Fruit fly (Drosophila melanogaster) Kc167 (cell line): Measurements from ENCODE around the gene Proc-R.

Experiments used
- Myc ChIP-seq: fragments of >200 bp; optimal IDR thresholded peaks from 2 replicates; lab custom pipeline; 2017; ENCODE audit warnings: missing external identifiers
- Sin3A ChIP-seq: fragments of >200 bp; optimal IDR thresholded peaks from 2 replicates; lab custom pipeline; 2018; ENCODE audit warnings: missing external identifiers
- h ChIP-seq: fragments of >200 bp; optimal IDR thresholded peaks from 3 replicates; lab custom pipeline; 2018; ENCODE audit warnings: missing external identifiers
- insv ChIP-seq: fragments of >200 bp; optimal IDR thresholded peaks from 3 replicates; lab custom pipeline; 2018; ENCODE audit warnings: missing external identifiers
- psq ChIP-seq: fragments of >200 bp; optimal IDR thresholded peaks from 2 replicates; lab custom pipeline; 2017; ENCODE audit warnings: missing external identifiers
- ttk ChIP-seq: sonication (Bioruptor generic); optimal IDR thresholded peaks from 2 replicates; lab custom pipeline; 2017; ENCODE audit warnings: missing external identifiers

Proc-R gene

DNA sequence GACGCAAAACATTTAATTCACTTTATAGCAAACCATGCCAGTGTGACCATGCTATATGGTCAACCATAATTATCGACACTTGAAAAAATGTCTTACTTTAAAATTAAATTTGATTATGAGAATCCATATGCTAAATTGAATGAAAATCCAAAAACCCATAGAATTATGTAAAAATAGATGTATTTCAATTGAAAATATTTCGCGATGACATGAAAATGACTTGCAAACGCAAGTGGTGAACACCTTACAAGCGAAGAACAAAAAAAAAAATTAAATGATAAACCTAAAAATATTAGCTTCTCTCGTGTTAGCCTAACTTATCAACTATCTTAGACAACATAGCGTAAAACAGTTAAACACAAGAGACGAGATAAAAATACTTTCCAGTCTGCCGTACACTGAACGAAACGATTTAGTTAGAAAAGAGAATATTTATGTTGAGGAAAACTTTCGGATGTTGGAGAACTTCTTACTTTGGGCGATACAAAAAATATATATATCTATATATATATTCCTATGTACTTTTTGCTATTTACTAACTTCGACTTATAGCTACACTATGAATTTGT is 27.8 kb upstream of the Proc-R start:
- TF ChIP-seq insv: no peak
- TF ChIP-seq Sin3A (lab: Kevin White, UChicago): no peak
- TF ChIP-seq h (lab: Kevin White, UChicago): no peak
- no peak for TF ChIP-seq Myc (lab: Kevin White, UChicago)
- no peak for TF ChIP-seq psq (lab: Kevin White, UChicago)
- no peak for TF ChIP-seq ttk (lab: Kevin White, UChicago)

- TF ChIP-seq ttk (lab: Kevin White, UChicago) (no peak), Sin3A (lab: Kevin White, UChicago) (no peak), insv (no peak), h (lab: Kevin White, UChicago) (no peak), psq (lab: Kevin White, UChicago) (no peak), Myc (lab: Kevin White, UChicago) (no peak)
These were observed 23.2 kb upstream of the Proc-R start for dm6 chrX:4684444-4684924.

- TF ChIP-seq Sin3A (lab: Kevin White, UChicago): no peak
- TF ChIP-seq insv: no peak
- no peak for TF ChIP-seq Myc (lab: Kevin White, UChicago)
- no peak for TF ChIP-seq psq (lab: Kevin White, UChicago)
- no peak for TF ChIP-seq ttk (lab: Kevin White, UChicago)
- no peak for TF ChIP-seq h (lab: Kevin White, UChicago)
These were observed 21.6 kb upstream of the Proc-R start for dm6 chrX:4686150-4686549.

dm6 chrX:4686723-4687122 is 21.0 kb upstream of the Proc-R start, which contains the start of gene Pp2C1:
Gene Pp2C1 (minus strand): TSS chrX:4686903.
- TF ChIP-seq h (lab: Kevin White, UChicago) (no peak), ttk (lab: Kevin White, UChicago) (no peak), Sin3A (lab: Kevin White, UChicago) (no peak)

DNA sequence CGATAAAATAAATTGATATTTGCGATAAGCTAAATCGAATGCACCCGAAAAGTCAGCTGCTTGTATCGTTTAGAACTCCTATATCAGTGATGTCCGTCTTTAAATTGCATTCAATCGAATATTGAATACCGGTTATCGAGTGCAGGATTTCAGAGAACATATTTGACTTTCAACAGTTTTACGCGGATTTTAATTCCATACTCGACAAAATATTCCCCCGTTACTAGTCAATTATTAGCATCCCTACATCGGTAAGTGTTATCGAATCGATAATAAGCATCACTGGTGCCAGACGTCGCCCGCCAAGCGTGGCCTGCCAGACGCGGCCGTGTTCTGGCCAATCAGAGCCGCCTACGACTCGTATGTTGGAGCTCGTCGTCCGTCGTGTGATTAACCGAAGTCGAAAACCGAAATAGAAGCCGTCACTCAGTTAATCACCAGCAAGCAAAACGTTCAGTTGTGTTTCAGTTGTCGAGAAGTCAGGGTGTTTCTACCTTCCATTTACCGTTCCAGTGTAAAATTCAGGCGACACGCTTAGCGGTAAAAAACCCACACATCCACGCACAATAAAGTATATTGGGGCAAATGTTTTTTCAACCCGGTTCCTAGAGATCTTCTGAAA is 19.8 kb upstream of the Proc-R start, which contains the start of gene ctp:
TSS of gene ctp (plus strand) at position 23 of the 622 bp plus-strand sequence.
- TF ChIP-seq psq (lab: Kevin White, UChicago): peak; percentile 95
- no peak for TF ChIP-seq Sin3A (lab: Kevin White, UChicago)
- TF ChIP-seq insv: no peak

DNA sequence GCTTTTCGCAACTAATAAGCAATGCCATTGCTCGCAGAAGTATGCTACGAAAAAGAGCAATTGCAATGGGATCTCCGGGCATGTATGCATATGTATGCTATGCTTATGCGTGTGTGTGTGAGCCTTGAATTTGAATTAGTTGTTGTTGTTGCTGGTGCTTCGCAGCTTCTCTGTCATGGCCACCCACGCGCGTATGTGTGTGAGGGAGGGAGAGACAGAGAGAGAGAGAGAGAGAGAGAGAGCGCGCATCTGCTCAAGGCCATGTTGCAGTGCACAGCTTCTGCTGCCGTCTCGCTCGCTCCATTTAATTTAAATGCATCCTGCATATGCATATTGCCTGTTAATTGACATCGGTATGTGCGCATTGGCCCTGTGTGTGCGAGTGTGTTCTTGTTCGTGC is 16.9 kb upstream of the Proc-R start:
- TF ChIP-seq h (lab: Kevin White, UChicago) (no peak), psq (lab: Kevin White, UChicago) (no peak), Sin3A (lab: Kevin White, UChicago) (no peak), insv (no peak), Myc (lab: Kevin White, UChicago) (no peak), ttk (lab: Kevin White, UChicago) (no peak)

DNA sequence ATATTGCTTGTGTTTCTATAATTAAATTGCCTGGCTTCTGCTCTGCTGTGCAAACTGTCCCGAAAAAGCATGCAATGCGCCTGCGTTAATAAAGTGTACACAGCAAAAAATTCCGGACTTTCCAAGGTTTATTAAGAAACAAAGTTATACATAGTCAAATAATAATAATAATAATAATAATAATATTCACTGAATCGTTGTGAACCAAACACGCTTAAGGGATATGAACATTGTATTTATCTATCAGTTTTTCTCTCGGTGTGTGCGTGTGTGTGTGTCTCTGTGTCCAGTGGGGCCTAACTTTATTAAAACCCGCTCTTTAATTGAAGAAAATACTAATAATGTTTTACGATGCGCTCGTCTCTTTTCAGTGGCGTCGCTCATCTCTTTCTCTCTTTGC is 16.5 kb upstream of the Proc-R start:
- TF ChIP-seq Sin3A (lab: Kevin White, UChicago): no peak
- TF ChIP-seq psq (lab: Kevin White, UChicago): no peak
- no peak for TF ChIP-seq h (lab: Kevin White, UChicago)
- no peak for TF ChIP-seq Myc (lab: Kevin White, UChicago)
- no peak for TF ChIP-seq ttk (lab: Kevin White, UChicago)
- TF ChIP-seq insv: no peak

DNA sequence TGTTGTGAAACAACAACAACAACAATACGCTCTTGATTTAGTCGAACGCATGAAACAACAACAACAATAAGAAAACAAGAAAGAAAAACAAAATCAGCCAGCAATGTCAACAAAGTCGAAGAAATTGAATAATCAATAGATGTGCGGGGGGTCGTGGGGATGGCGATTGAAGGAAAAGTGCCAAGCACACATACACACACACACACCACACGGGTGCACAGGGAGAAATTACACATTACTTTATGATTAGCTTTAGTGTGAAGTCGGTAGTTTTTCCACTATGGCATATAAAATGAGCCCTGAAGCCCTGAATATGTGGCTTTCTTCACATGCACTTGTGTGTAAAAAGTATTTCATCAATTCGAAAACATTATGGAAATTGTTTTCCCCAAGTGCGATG is 14.8 kb upstream of the Proc-R start:
- TF ChIP-seq psq (lab: Kevin White, UChicago): no peak
- no peak for TF ChIP-seq ttk (lab: Kevin White, UChicago)
- no peak for TF ChIP-seq insv
- TF ChIP-seq h (lab: Kevin White, UChicago): no peak

DNA sequence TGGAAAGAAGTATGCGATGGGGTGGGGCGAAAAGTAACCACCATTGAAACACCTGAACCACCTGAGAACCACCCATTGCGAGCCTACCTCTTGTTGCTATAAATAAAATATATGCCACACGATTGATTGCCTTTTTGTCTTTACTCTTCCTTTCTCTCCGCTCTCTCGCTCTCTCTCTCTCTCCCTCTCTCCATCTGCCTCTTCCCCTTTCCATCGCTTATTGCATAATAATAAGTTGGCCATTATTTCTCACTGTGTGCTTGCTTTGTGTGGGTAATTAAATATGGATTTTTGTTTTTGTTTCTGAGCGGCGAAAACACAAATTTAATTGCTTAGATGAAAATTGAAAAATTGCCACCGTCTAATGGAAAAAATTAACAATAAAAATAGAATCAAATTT is 13.6 kb upstream of the Proc-R start:
- TF ChIP-seq Sin3A (lab: Kevin White, UChicago) (no peak), ttk (lab: Kevin White, UChicago) (no peak), Myc (lab: Kevin White, UChicago) (no peak), insv (no peak), h (lab: Kevin White, UChicago) (no peak), psq (lab: Kevin White, UChicago) (no peak)

DNA sequence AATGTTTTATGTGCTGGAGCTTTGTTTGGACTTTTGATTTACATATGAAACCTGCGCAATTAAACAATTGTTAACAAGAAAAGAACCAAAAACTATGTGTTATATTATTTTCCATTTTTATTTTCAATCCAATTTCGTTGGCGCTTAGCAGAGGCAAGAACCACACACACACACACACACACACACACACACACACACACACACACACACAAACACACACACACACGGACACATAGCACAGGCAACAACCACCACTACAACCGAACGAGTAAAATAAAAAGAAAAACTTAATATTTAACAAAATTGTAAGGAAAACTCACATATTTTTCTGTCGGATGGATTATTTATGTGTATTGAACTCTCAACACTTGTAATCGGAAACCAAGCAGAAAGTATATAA is 8.3 kb upstream of the Proc-R start:
- TF ChIP-seq ttk (lab: Kevin White, UChicago) (no peak), h (lab: Kevin White, UChicago) (no peak), Sin3A (lab: Kevin White, UChicago) (no peak), psq (lab: Kevin White, UChicago) (no peak), Myc (lab: Kevin White, UChicago) (no peak), insv (no peak)

DNA sequence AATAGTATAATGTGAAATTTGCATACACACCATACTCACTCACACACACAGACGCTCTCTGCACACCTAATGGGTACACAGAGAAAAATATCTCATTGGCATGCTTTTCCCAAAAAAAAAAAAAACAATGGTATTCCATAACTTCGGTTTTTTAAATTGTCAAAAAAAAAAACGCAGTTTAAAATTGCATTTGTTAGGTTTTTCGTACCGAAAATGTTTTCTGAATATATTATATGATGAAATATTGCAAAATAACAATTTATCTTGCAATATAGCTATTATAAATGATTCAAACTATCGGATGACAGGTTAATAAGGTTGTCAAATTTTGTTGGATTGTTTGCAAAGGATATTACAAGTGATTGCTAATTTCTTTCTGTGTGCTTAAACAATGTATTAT is 7.9 kb upstream of the Proc-R start:
- TF ChIP-seq Sin3A (lab: Kevin White, UChicago) (no peak), psq (lab: Kevin White, UChicago) (no peak), ttk (lab: Kevin White, UChicago) (no peak), insv (no peak), Myc (lab: Kevin White, UChicago) (no peak), h (lab: Kevin White, UChicago) (no peak)

DNA sequence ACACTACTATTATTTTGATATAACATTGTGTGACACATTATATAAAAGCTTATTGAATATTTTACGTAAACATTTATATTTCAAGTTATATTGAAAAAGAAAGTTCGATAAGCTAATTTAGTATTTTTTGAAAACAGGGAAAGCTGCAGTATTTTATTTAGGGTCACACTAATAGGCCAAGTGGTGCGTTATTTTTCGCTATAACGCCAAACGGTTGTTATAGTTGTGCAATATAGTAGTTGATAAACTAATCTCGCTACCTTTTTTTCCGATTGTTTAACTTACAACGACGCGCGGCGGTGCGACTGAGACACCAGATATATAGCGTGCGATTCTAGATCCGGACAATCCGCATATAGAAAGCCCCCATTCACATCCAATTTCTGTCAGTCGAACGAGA is 5.6 kb upstream of the Proc-R start, which contains the start of gene Pdha:
TSS of gene Pdha (plus strand) at position 167 of the 400 bp plus-strand sequence.
- TF ChIP-seq insv (no peak), h (lab: Kevin White, UChicago) (no peak), Sin3A (lab: Kevin White, UChicago) (no peak), Myc (lab: Kevin White, UChicago) (no peak), psq (lab: Kevin White, UChicago) (no peak), ttk (lab: Kevin White, UChicago) (no peak)
